Fruit fly (Drosophila melanogaster): ENCODE measurements around the gene Atg17.

The Atg17 gene

DNA sequence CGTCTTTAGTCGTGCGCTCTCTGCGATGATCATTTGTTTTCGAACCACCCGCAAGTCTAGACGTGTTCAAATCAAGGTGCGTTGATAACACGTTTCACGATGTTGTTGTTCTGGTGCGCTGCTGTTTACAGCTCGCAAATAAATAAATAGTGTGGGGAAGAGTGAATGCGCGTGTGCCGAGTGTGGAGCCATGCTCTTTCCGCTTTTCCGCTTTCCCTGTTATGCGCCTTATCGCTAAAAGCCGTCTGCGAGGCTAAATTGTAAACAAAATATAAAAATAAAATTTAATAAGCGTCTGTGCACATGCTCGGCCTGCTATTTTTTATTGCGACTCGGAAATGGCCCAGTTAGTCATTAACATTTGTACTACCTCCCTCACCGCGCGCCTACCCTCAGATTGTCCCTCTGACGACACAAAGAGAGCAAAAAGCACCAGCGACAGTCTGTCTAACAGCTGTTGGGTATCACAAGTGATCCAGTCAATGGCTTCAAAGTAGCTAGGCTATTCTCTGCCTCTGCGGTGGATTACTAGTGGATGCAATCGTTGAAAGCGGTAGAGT lies 3.2 kb downstream of the Atg17 start (continued):
- TF ChIP-seq CG16813 (GFP tag; IDR thresholded peaks at IDR 0.05; ENCODE audit: partially characterized antibody): no peak
- peak; percentile 85 for TF ChIP-seq Hey (tag; optimal IDR thresholded peaks at IDR 0.05)
- peak; percentile 0 for TF ChIP-seq luna (GFP tag; optimal IDR thresholded peaks at IDR 0.05)
- TF ChIP-seq ftz-f1 (GFP tag; optimal IDR thresholded peaks at IDR 0.05): peak; percentile 71
- TF ChIP-seq CG12104 (GFP tag; optimal IDR thresholded peaks at IDR 0.05): peak; percentile 76
- 0 out of 2 replicates have a peak, but pooled peaks have one; percentile 18 for TF ChIP-seq unc-4 (GFP tag; IDR thresholded peaks at IDR 0.05; ENCODE audit: partially characterized antibody)
- no peak for TF ChIP-seq pan (optimal IDR thresholded peaks at IDR 0.05)
- peak in 1 of 2 experiments; percentile 47 for TF ChIP-seq pan (GFP tag; optimal IDR thresholded peaks at IDR 0.05 in 1 of 2, IDR thresholded peaks at IDR 0.05 in 1 of 2)
- TF ChIP-seq CG6272 (GFP tag; IDR thresholded peaks at IDR 0.05): no peak
- peak; percentile 51 for TF ChIP-seq sens-2 (GFP tag; IDR thresholded peaks at IDR 0.05)
- TF ChIP-seq Adf1 (GFP tag; IDR thresholded peaks at IDR 0.05): peak; percentile 49; the same call in 1 of the 2 replicates
- peak; percentile 54 for TF ChIP-seq CG2120 (GFP tag; optimal IDR thresholded peaks at IDR 0.05)
- peak; percentile 73 for TF ChIP-seq CG7271 (tag; optimal IDR thresholded peaks at IDR 0.05)
- TF ChIP-seq Hr78 (GFP tag; optimal IDR thresholded peaks at IDR 0.05): peak in 1 of 2 experiments; percentile 5
- TF ChIP-seq CG4820 (GFP tag; optimal IDR thresholded peaks at IDR 0.05): peak; percentile 22
- TF ChIP-seq CG6689 (GFP tag; IDR thresholded peaks at IDR 0.05): peak; percentile 50
- TF ChIP-seq dm (GFP tag; optimal IDR thresholded peaks at IDR 0.05): peak; percentile 81
- peak; percentile 69 for TF ChIP-seq CG18476 (GFP tag; optimal IDR thresholded peaks at IDR 0.05)
- 0 out of 2 replicates have a peak, but pooled peaks have one; percentile 39 for TF ChIP-seq bbx (GFP tag; IDR thresholded peaks at IDR 0.05; ENCODE audit: partially characterized antibody)
- TF ChIP-seq psq (GFP tag; optimal IDR thresholded peaks at IDR 0.05): peak; percentile 36
- peak; percentile 71 for TF ChIP-seq CG13624 (GFP tag; optimal IDR thresholded peaks at IDR 0.05)
- TF ChIP-seq CG43689 (GFP tag; IDR thresholded peaks at IDR 0.05): no peak
- peak; percentile 96 for TF ChIP-seq fd64A (GFP tag; optimal IDR thresholded peaks at IDR 0.05)
- TF ChIP-seq Myb (GFP tag; optimal IDR thresholded peaks at IDR 0.05): peak; percentile 19
- TF ChIP-seq sd (tag; optimal IDR thresholded peaks at IDR 0.05): no peak
- peak; percentile 58 for TF ChIP-seq NC2α (GFP tag; optimal IDR thresholded peaks at IDR 0.05)
- TF ChIP-seq MTF-1 (GFP tag; optimal IDR thresholded peaks at IDR 0.05; ENCODE audit: borderline replicate concordance): peak; percentile 95
- peak; percentile 45; the same call in 1 of the 3 replicates for TF ChIP-seq sr (GFP tag; IDR thresholded peaks at IDR 0.05)
- TF ChIP-seq CG17361 (GFP tag; IDR thresholded peaks at IDR 0.05): peak; percentile 63; the same call in 2 of the 3 replicates
- TF ChIP-seq sna (GFP tag; IDR thresholded peaks at IDR 0.05; ENCODE audit: partially characterized antibody): 0 out of 2 replicates have a peak, but pooled peaks have one; percentile 28
- peak; percentile 55 to 82 for TF ChIP-seq bsh (GFP tag; optimal IDR thresholded peaks at IDR 0.05)
- TF ChIP-seq lilli (GFP tag; optimal IDR thresholded peaks at IDR 0.05): peak; percentile 42
- no peak for TF ChIP-seq Hmx (GFP tag; optimal IDR thresholded peaks at IDR 0.05)
- peak; percentile 9; the same call in 1 of the 2 replicates for TF ChIP-seq ap (GFP tag; IDR thresholded peaks at IDR 0.05)
- TF ChIP-seq kah (GFP tag; optimal IDR thresholded peaks at IDR 0.05): peak; percentile 86
- TF ChIP-seq pfk (GFP tag; optimal IDR thresholded peaks at IDR 0.05): peak; percentile 79
- TF ChIP-seq scrt (GFP tag; optimal IDR thresholded peaks at IDR 0.05): no peak
- TF ChIP-seq CG31365 (tag; optimal IDR thresholded peaks at IDR 0.05): peak; percentile 87
- peak; percentile 54; the same call in 1 of the 2 replicates for TF ChIP-seq E2f2 (GFP tag; IDR thresholded peaks at IDR 0.05)
- peak; percentile 87 for TF ChIP-seq CG11723 (GFP tag; optimal IDR thresholded peaks at IDR 0.05)
- peak; percentile 97 for TF ChIP-seq CG6813 (GFP tag; optimal IDR thresholded peaks at IDR 0.05)
- no peak for TF ChIP-seq CG1647 (GFP tag; optimal IDR thresholded peaks at IDR 0.05)
- peak; percentile 18 for TF ChIP-seq pho (GFP tag; optimal IDR thresholded peaks at IDR 0.05)
- peak; percentile 97 for TF ChIP-seq kni (GFP tag; optimal IDR thresholded peaks at IDR 0.05)
- peak; percentile 47 for TF ChIP-seq CTCF (GFP tag; optimal IDR thresholded peaks at IDR 0.05)
- TF ChIP-seq CG32772 (GFP tag; IDR thresholded peaks at IDR 0.05): no peak
- peak; percentile 89 for TF ChIP-seq HHEX (GFP tag; optimal IDR thresholded peaks at IDR 0.05)
- TF ChIP-seq CG10274 (GFP tag; optimal IDR thresholded peaks at IDR 0.05): peak; percentile 48
- TF ChIP-seq cwo (GFP tag; optimal IDR thresholded peaks at IDR 0.05): peak; percentile 95
